Fruit fly (Drosophila melanogaster) whole organism, embryonic: ENCODE data around the gene CG11999.

Source experiments
- Bgb ChIP-seq: fragments of 200-800 bp; sonication (Bioruptor generic); IDR thresholded peaks from 2 replicates; pipeline ENCODE4 v1.3.6; 2022; ENCODE audit warnings: missing biosample characterization, missing genetic modification characterization; ENCODE audit not compliant: partially characterized antibody
- BtbVII ChIP-seq: fragments of 200-800 bp; sonication (Bioruptor generic); optimal IDR thresholded peaks from 3 replicates; lab custom pipeline; 2017; ENCODE audit warnings: missing biosample characterization, mild to moderate bottlenecking, missing genetic modification characterization
- CG10209 ChIP-seq: fragments of 200-800 bp; sonication (Bioruptor generic); optimal IDR thresholded peaks from 3 replicates; lab custom pipeline; 2017; ENCODE audit warnings: missing biosample characterization, mild to moderate bottlenecking, missing genetic modification characterization, missing genetic modification reagents
- CG10979 ChIP-seq: fragments of 200-800 bp; sonication (Bioruptor generic); optimal IDR thresholded peaks from 2 replicates; lab custom pipeline; 2018; ENCODE audit warnings: missing biosample characterization, mild to moderate bottlenecking, missing genetic modification characterization, moderate library complexity
- CG12236 ChIP-seq: fragments of 200-800 bp; sonication (Bioruptor generic); optimal IDR thresholded peaks from 2 replicates; lab custom pipeline; 2016; ENCODE audit warnings: missing biosample characterization, missing genetic modification characterization
- CG12659 ChIP-seq: fragments of 200-800 bp; sonication (Bioruptor generic); optimal IDR thresholded peaks from 3 replicates; lab custom pipeline; 2017; ENCODE audit warnings: mild to moderate bottlenecking, missing biosample characterization, missing genetic modification reagents, missing genetic modification characterization
- CG12942 ChIP-seq: fragments of 200-800 bp; sonication (Bioruptor generic); optimal IDR thresholded peaks from 3 replicates; lab custom pipeline; 2016; ENCODE audit warnings: missing biosample characterization, missing genetic modification characterization
- CG15073 ChIP-seq: fragments of 200-800 bp; sonication (Bioruptor generic); optimal IDR thresholded peaks from 2 replicates; lab custom pipeline; 2016; ENCODE audit warnings: missing biosample characterization, missing genetic modification characterization
- CG15479 ChIP-seq: fragments of 200-800 bp; sonication (Bioruptor generic); optimal IDR thresholded peaks from 3 replicates; lab custom pipeline; 2019; ENCODE audit warnings: missing biosample characterization, mild to moderate bottlenecking, missing genetic modification characterization, moderate library complexity
- CG16863 ChIP-seq: fragments of 200-800 bp; sonication (Bioruptor generic); optimal IDR thresholded peaks from 3 replicates; lab custom pipeline; 2016; ENCODE audit warnings: missing biosample characterization, missing genetic modification characterization
- CG17186 ChIP-seq: fragments of 200-800 bp; sonication (Bioruptor generic); optimal IDR thresholded peaks from 3 replicates; lab custom pipeline; 2017; ENCODE audit warnings: missing biosample characterization, missing genetic modification reagents, missing genetic modification characterization
- CG18599 ChIP-seq: fragments of 200-800 bp; sonication (Bioruptor generic); optimal IDR thresholded peaks from 3 replicates; lab custom pipeline; 2017; ENCODE audit warnings: missing biosample characterization, missing genetic modification characterization, mild to moderate bottlenecking, moderate library complexity, missing genetic modification reagents
- CG2116 ChIP-seq: fragments of 200-800 bp; sonication (Bioruptor generic); optimal IDR thresholded peaks from 3 replicates; lab custom pipeline; 2018; ENCODE audit warnings: missing biosample characterization, mild to moderate bottlenecking, missing genetic modification characterization
- CG2889 ChIP-seq: fragments of 200-800 bp; sonication (Bioruptor generic); IDR thresholded peaks from 3 replicates; pipeline ENCODE4 v1.3.6; 2022; ENCODE audit warnings: missing biosample characterization, missing genetic modification characterization
- CG30020 ChIP-seq: fragments of 200-800 bp; optimal IDR thresholded peaks from 2 replicates; lab custom pipeline; 2019; ENCODE audit warnings: missing biosample characterization, mild to moderate bottlenecking, missing genetic modification characterization, moderate library complexity
- CG32772 ChIP-seq: fragments of 200-800 bp; sonication (Bioruptor generic); IDR thresholded peaks from 2 replicates; pipeline ENCODE4 v1.3.6; 2022; ENCODE audit warnings: missing biosample characterization, missing genetic modification characterization
- CG3281 ChIP-seq: fragments of 200-800 bp; sonication (Bioruptor generic); optimal IDR thresholded peaks from 3 replicates; lab custom pipeline; 2017; ENCODE audit warnings: missing biosample characterization, mild to moderate bottlenecking, missing genetic modification characterization
- CG3847 ChIP-seq: fragments of 200-800 bp; sonication (Bioruptor generic); IDR thresholded peaks from 2 replicates; pipeline ENCODE4 v1.3.6; 2022; ENCODE audit warnings: missing biosample characterization, missing genetic modification characterization
- CG4282 ChIP-seq: fragments of 200-800 bp; sonication (Bioruptor generic); optimal IDR thresholded peaks from 2 replicates; lab custom pipeline; 2016; ENCODE audit warnings: missing biosample characterization, missing genetic modification characterization
- CG6813 ChIP-seq: fragments of 200-800 bp; sonication (Bioruptor generic); optimal IDR thresholded peaks from 2 replicates; lab custom pipeline; 2017; ENCODE audit warnings: missing biosample characterization, missing genetic modification characterization, mild to moderate bottlenecking, moderate library complexity, missing genetic modification reagents
- CG7786 ChIP-seq: fragments of 200-800 bp; sonication (Bioruptor generic); optimal IDR thresholded peaks from 2 replicates; lab custom pipeline; 2016; ENCODE audit warnings: missing biosample characterization, missing genetic modification characterization
- CG7928 ChIP-seq: fragments of 200-800 bp; sonication (Bioruptor generic); optimal IDR thresholded peaks from 2 replicates; lab custom pipeline; 2017; ENCODE audit warnings: missing biosample characterization, mild to moderate bottlenecking, missing genetic modification characterization
- CG7987 ChIP-seq: fragments of 200-800 bp; sonication (Bioruptor generic); optimal IDR thresholded peaks from 2 replicates; lab custom pipeline; 2018; ENCODE audit warnings: missing biosample characterization, mild to moderate bottlenecking, missing genetic modification characterization, moderate library complexity
- CG8388 ChIP-seq: fragments of 200-800 bp; sonication (Bioruptor generic); optimal IDR thresholded peaks from 2 replicates; lab custom pipeline; 2019; ENCODE audit warnings: missing biosample characterization, mild to moderate bottlenecking, missing genetic modification characterization, moderate library complexity
- CG9437 ChIP-seq: fragments of 200-800 bp; sonication (Bioruptor generic); optimal IDR thresholded peaks from 2 replicates; lab custom pipeline; 2018; ENCODE audit warnings: missing biosample characterization, mild to moderate bottlenecking, missing genetic modification characterization
- Dip2 ChIP-seq: fragments of 200-800 bp; sonication (Bioruptor generic); IDR thresholded peaks from 2 replicates; pipeline ENCODE4 v1.3.6; 2022; ENCODE audit warnings: missing biosample characterization, missing genetic modification characterization
- H2.0 ChIP-seq: fragments of 200-800 bp; sonication (Bioruptor generic); IDR thresholded peaks from 2 replicates; pipeline ENCODE4 v1.3.6; 2022; ENCODE audit warnings: missing biosample characterization, missing genetic modification characterization
- Hmr ChIP-seq: fragments of 200-800 bp; sonication (Bioruptor generic); optimal IDR thresholded peaks from 3 replicates; lab custom pipeline; 2017; ENCODE audit warnings: mild to moderate bottlenecking, missing biosample characterization, missing genetic modification reagents, missing genetic modification characterization
- Hr78 ChIP-seq, 2 experiments: fragments of 200-800 bp in 1 of 2; fragments of >200 bp in 1 of 2; sonication (Bioruptor generic) in 1 of 2; optimal IDR thresholded peaks; 2 replicates each; lab custom pipeline; 2017 to 2019; ENCODE audit warnings: missing biosample characterization in 2 of 2, missing genetic modification characterization in 2 of 2, mild to moderate bottlenecking in 1 of 2, moderate library complexity in 1 of 2
- Myb ChIP-seq: fragments of 200-800 bp; sonication (Bioruptor generic); optimal IDR thresholded peaks from 2 replicates; lab custom pipeline; 2016; ENCODE audit warnings: missing biosample characterization, missing genetic modification characterization
- NFAT ChIP-seq: fragments of 200-800 bp; sonication (Bioruptor generic); IDR thresholded peaks from 2 replicates; pipeline ENCODE4 v1.3.6; 2022; ENCODE audit warnings: missing biosample characterization, missing genetic modification characterization
- Scr ChIP-seq: fragments of 200-800 bp; sonication (Bioruptor generic); IDR thresholded peaks from 2 replicates; pipeline ENCODE4 v1.3.6; 2022; ENCODE audit warnings: missing biosample characterization, missing genetic modification characterization; ENCODE audit not compliant: partially characterized antibody
- Spps ChIP-seq: fragments of 200-800 bp; sonication (Bioruptor generic); optimal IDR thresholded peaks from 2 replicates; lab custom pipeline; 2018; ENCODE audit warnings: missing biosample characterization, mild to moderate bottlenecking, missing genetic modification characterization
- Trl ChIP-seq, 3 experiments: fragments of >200 bp in 2 of 3; fragments of 200-800 bp in 1 of 3; sonication (Bioruptor generic) in 1 of 3; optimal IDR thresholded peaks; 2 replicates in 1 of 3; 3 replicates in 2 of 3; lab custom pipeline; 2016 to 2017; ENCODE audit warnings: missing biosample characterization in 1 of 3, missing genetic modification characterization in 1 of 3
- abd-A ChIP-seq: fragments of 200-800 bp; sonication (Bioruptor generic); optimal IDR thresholded peaks from 3 replicates; lab custom pipeline; 2019; ENCODE audit warnings: missing biosample characterization, mild to moderate bottlenecking, missing genetic modification characterization, moderate library complexity
- chm ChIP-seq: fragments of 200-800 bp; sonication (Bioruptor generic); IDR thresholded peaks from 2 replicates; pipeline ENCODE4 v1.3.6; 2022; ENCODE audit warnings: missing biosample characterization, missing genetic modification characterization
- eyg ChIP-seq: fragments of 200-800 bp; sonication (Bioruptor generic); optimal IDR thresholded peaks from 3 replicates; lab custom pipeline; 2016; ENCODE audit warnings: missing biosample characterization, missing genetic modification characterization
- gsb ChIP-seq: fragments of 200-800 bp; sonication (Bioruptor generic); IDR thresholded peaks from 2 replicates; pipeline ENCODE4 v1.3.6; 2022; ENCODE audit warnings: missing biosample characterization, missing genetic modification characterization
- jing ChIP-seq: fragments of 200-800 bp; sonication (Bioruptor generic); optimal IDR thresholded peaks from 2 replicates; lab custom pipeline; 2018; ENCODE audit warnings: missing biosample characterization, mild to moderate bottlenecking, missing genetic modification characterization
- lbe ChIP-seq: fragments of 200-800 bp; sonication (Bioruptor generic); optimal IDR thresholded peaks from 2 replicates; lab custom pipeline; 2016; ENCODE audit warnings: missing biosample characterization, mild to moderate bottlenecking, missing genetic modification characterization
- mld ChIP-seq: fragments of 200-800 bp; sonication (Bioruptor generic); IDR thresholded peaks from 3 replicates; pipeline ENCODE4 v1.3.6; 2022; ENCODE audit warnings: missing biosample characterization, missing genetic modification characterization; ENCODE audit not compliant: partially characterized antibody
- pfk ChIP-seq: fragments of 200-800 bp; sonication (Bioruptor generic); optimal IDR thresholded peaks from 2 replicates; lab custom pipeline; 2018; ENCODE audit warnings: missing biosample characterization, mild to moderate bottlenecking, missing genetic modification characterization, moderate library complexity
- pros ChIP-seq: fragments of 200-800 bp; sonication (Bioruptor generic); optimal IDR thresholded peaks from 3 replicates; lab custom pipeline; 2019; ENCODE audit warnings: missing biosample characterization, mild to moderate bottlenecking, missing genetic modification characterization, moderate library complexity
- ranshi ChIP-seq: fragments of 200-800 bp; sonication (Bioruptor generic); IDR thresholded peaks from 2 replicates; pipeline ENCODE4 v1.3.6; 2022; ENCODE audit warnings: missing biosample characterization, missing genetic modification characterization
- so ChIP-seq: fragments of 200-800 bp; sonication (Bioruptor generic); IDR thresholded peaks from 3 replicates; pipeline ENCODE4 v1.3.6; 2022; ENCODE audit warnings: missing biosample characterization, missing genetic modification characterization
- sqz ChIP-seq: fragments of 200-800 bp; sonication (Bioruptor generic); optimal IDR thresholded peaks from 3 replicates; lab custom pipeline; 2018; ENCODE audit warnings: missing biosample characterization, mild to moderate bottlenecking, missing genetic modification characterization
- tin ChIP-seq: fragments of 200-800 bp; sonication (Bioruptor generic); optimal IDR thresholded peaks from 3 replicates; lab custom pipeline; 2016; ENCODE audit warnings: missing biosample characterization, missing genetic modification characterization
- twi ChIP-seq: fragments of 200-800 bp; optimal IDR thresholded peaks from 2 replicates; lab custom pipeline; 2019; ENCODE audit warnings: missing biosample characterization, mild to moderate bottlenecking, missing genetic modification characterization, moderate library complexity
- zen ChIP-seq: fragments of 200-800 bp; sonication (Bioruptor generic); optimal IDR thresholded peaks from 3 replicates; lab custom pipeline; 2018; ENCODE audit warnings: missing biosample characterization, mild to moderate bottlenecking, missing genetic modification characterization, moderate library complexity

The CG11999 gene

DNA sequence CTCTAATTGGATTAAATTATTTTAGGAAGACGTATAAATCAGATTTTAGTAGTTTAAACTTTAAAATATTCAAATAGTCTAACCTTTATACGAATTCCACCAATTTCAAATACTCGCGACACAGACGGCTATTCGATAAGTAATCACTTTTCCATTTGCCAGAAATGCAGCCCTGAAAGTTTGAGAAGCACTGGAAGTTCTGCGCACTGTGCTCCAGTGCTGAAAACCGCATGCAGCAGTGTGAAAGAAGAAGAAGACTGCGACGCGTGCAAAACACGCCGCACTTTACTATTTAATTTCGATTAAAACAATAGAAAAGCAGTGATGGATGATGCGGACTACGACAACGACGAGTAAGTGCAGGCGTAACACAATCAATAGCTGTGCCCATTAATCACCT, 17.0 kb upstream of the CG11999 start, which contains the start of gene Polr2F (continued):
- peak; percentile 82 for TF ChIP-seq CG7987 (GFP tag; lab: Kevin White, UChicago)
- TF ChIP-seq CG10979, result peak; percentile 49
- TF ChIP-seq CG8388 (GFP tag; lab: Kevin White, UChicago), result peak; percentile 34
- peak; percentile 62 for TF ChIP-seq CG30020 (tag; lab: Kevin White, UChicago)
- peak; percentile 48 for TF ChIP-seq BtbVII (GFP tag; lab: Kevin White, UChicago)
- peak; percentile 61 for TF ChIP-seq pfk (GFP tag; lab: Kevin White, UChicago)
- TF ChIP-seq CG2889 (GFP tag; lab: Robert Waterston, UW), result peak; percentile 64; the same call in 2 of the 3 replicates
- TF ChIP-seq pros (GFP tag; lab: Kevin White, UChicago), result no peak
- peak; percentile 92 for TF ChIP-seq CG7928 (GFP tag; lab: Kevin White, UChicago)
- TF ChIP-seq NFAT (GFP tag; lab: Robert Waterston, UW), result peak; percentile 93
- TF ChIP-seq CG3847 (GFP tag; lab: Robert Waterston, UW), result peak; percentile 94
- TF ChIP-seq lbe, result peak; percentile 65
- peak; percentile 92 for TF ChIP-seq CG12659 (GFP tag; lab: Kevin White, UChicago)
- no peak for TF ChIP-seq CG15479 (GFP tag; lab: Kevin White, UChicago)
- peak; percentile 82 for TF ChIP-seq eyg
- TF ChIP-seq abd-A (tag; lab: Kevin White, UChicago), result no peak
- no peak for TF ChIP-seq sqz
- peak; percentile 92 for TF ChIP-seq tin (GFP tag; lab: Kevin White, UChicago)
- TF ChIP-seq CG2116 (GFP tag; lab: Kevin White, UChicago), result peak; percentile 100
- peak; percentile 42 for TF ChIP-seq CG12236 (GFP tag; lab: Kevin White, UChicago)
- TF ChIP-seq gsb (GFP tag; lab: Robert Waterston, UW), result peak; percentile 22; the same call in 1 of the 2 replicates
- peak; percentile 93 for TF ChIP-seq CG7786
- no peak for TF ChIP-seq Trl (optimal IDR thresholded peaks at IDR 0.05; lab: Kevin White, UChicago)
- TF ChIP-seq Trl (GFP tag; optimal IDR thresholded peaks at IDR 0.05; lab: Kevin White, UChicago), result peak; percentile 95
- peak; percentile 89 for TF ChIP-seq CG4282 (GFP tag; lab: Kevin White, UChicago)
- TF ChIP-seq Hr78 (GFP tag; optimal IDR thresholded peaks at IDR 0.05; lab: Kevin White, UChicago), result no peak
- peak; percentile 76 for TF ChIP-seq CG16863
- peak; percentile 63 for TF ChIP-seq Bgb (GFP tag; lab: Robert Waterston, UW)
- peak; percentile 76 for TF ChIP-seq ranshi (GFP tag; lab: Robert Waterston, UW)
- TF ChIP-seq Hmr (GFP tag; lab: Kevin White, UChicago), result peak; percentile 86
- TF ChIP-seq CG32772 (GFP tag; lab: Robert Waterston, UW), result peak; percentile 11; the same call in 1 of the 2 replicates
- no peak for TF ChIP-seq CG15073 (GFP tag; lab: Kevin White, UChicago)
- TF ChIP-seq CG3281 (GFP tag; lab: Kevin White, UChicago), result peak; percentile 69
- TF ChIP-seq Scr, result peak; percentile 50; the same call in 1 of the 2 replicates
- no peak for TF ChIP-seq Spps
- TF ChIP-seq zen, result peak; percentile 80
- peak; percentile 88 for TF ChIP-seq CG12942 (GFP tag; lab: Kevin White, UChicago)
- TF ChIP-seq CG17186 (GFP tag; lab: Kevin White, UChicago), result peak; percentile 98
- peak; percentile 21 for TF ChIP-seq CG9437
- TF ChIP-seq CG6813 (GFP tag; lab: Kevin White, UChicago), result peak; percentile 14
- peak; percentile 82 for TF ChIP-seq CG18599 (GFP tag; lab: Kevin White, UChicago)
- peak; percentile 80 for TF ChIP-seq H2.0 (GFP tag; lab: Robert Waterston, UW)
- peak; percentile 69 for TF ChIP-seq chm (GFP tag; lab: Robert Waterston, UW)
- TF ChIP-seq CG10209, result peak; percentile 76
- peak; percentile 70; the same call in 1 of the 3 replicates for TF ChIP-seq so (GFP tag; lab: Robert Waterston, UW)
- TF ChIP-seq mld (GFP tag; lab: Robert Waterston, UW), result no peak
- no peak for TF ChIP-seq jing
- peak; percentile 89 for TF ChIP-seq Myb (GFP tag; lab: Kevin White, UChicago)
- peak; percentile 63 for TF ChIP-seq twi (tag; lab: Kevin White, UChicago)
- no peak for TF ChIP-seq Dip2 (GFP tag; lab: Robert Waterston, UW)
